Fruit fly (Drosophila melanogaster): Measurements from ENCODE around the gene Acp32CD.

Acp32CD gene

dm6 chr2L:10972224-10972623 is 43.2 kb upstream of the Acp32CD start, which contains the start of gene CG16743:
TSS of gene CG16743 (plus strand) at chr2L:10972280.
- TF ChIP-seq tj (GFP tag; optimal IDR thresholded peaks at IDR 0.05), result peak; percentile 40
- TF ChIP-seq CG33017 (tag; optimal IDR thresholded peaks at IDR 0.05), result peak; percentile 63
- TF ChIP-seq CG7101 (tag; optimal IDR thresholded peaks at IDR 0.05), result peak; percentile 31
- peak; percentile 31 for TF ChIP-seq Mnt (GFP tag; optimal IDR thresholded peaks at IDR 0.05)
- no peak for TF ChIP-seq kay (GFP tag; ENCODE audit: borderline replicate concordance)
- no peak for TF ChIP-seq cic (GFP tag; optimal IDR thresholded peaks at IDR 0.05)
- TF ChIP-seq ovo (GFP tag; optimal IDR thresholded peaks at IDR 0.05), result no peak
- peak; percentile 54 for TF ChIP-seq CG14711 (tag; optimal IDR thresholded peaks at IDR 0.05)

- TF ChIP-seq CG12768 (GFP tag; optimal IDR thresholded peaks at IDR 0.05) (no peak), CG7045 (GFP tag; optimal IDR thresholded peaks at IDR 0.05) (no peak), pad (GFP tag; optimal IDR thresholded peaks at IDR 0.05) (no peak), ovo (GFP tag; optimal IDR thresholded peaks at IDR 0.05) (no peak), Crg-1 (GFP tag; optimal IDR thresholded peaks at IDR 0.05) (no peak)
Measured at dm6 chr2L:10974638-10975037, 40.8 kb upstream of the Acp32CD start.

- TF ChIP-seq CG11617 (GFP tag; optimal IDR thresholded peaks at IDR 0.05) (no peak), cnc (optimal IDR thresholded peaks at IDR 0.05) (no peak), bab1 (GFP tag; optimal IDR thresholded peaks at IDR 0.05) (no peak), CG7045 (GFP tag; optimal IDR thresholded peaks at IDR 0.05) (no peak), Crg-1 (GFP tag; optimal IDR thresholded peaks at IDR 0.05) (no peak), Hr96 (GFP tag; optimal IDR thresholded peaks at IDR 0.05) (no peak), pad (GFP tag; optimal IDR thresholded peaks at IDR 0.05) (no peak), kay (GFP tag; ENCODE audit: borderline replicate concordance) (no peak)
Measured at dm6 chr2L:10975193-10975592, 40.2 kb upstream of the Acp32CD start, which contains the start of gene abo. TSS of gene abo (minus strand) at chr2L:10975293.

- TF ChIP-seq ovo (GFP tag; optimal IDR thresholded peaks at IDR 0.05), result no peak
- no peak for TF ChIP-seq CG5204 (GFP tag; optimal IDR thresholded peaks at IDR 0.05)
- no peak for TF ChIP-seq tj (GFP tag; optimal IDR thresholded peaks at IDR 0.05)
- TF ChIP-seq CG11617 (GFP tag; optimal IDR thresholded peaks at IDR 0.05), result no peak
- TF ChIP-seq CG1620 (GFP tag; optimal IDR thresholded peaks at IDR 0.05), result no peak
Measured at dm6 chr2L:10976046-10976863, 39.2 kb upstream of the Acp32CD start, which contains the start of the genes ATPsynG and SCAR. TSS of gene ATPsynG (minus strand) at chr2L:10976399. TSS of gene SCAR (plus strand) at chr2L:10976772.

dm6 chr2L:10976864-10977586 is 38.4 kb upstream of the Acp32CD start:
- TF ChIP-seq tj (GFP tag; optimal IDR thresholded peaks at IDR 0.05) (peak; percentile 33), Clk (GFP tag; optimal IDR thresholded peaks at IDR 0.05) (no peak), CG33017 (tag; optimal IDR thresholded peaks at IDR 0.05) (no peak), kay (GFP tag; ENCODE audit: borderline replicate concordance) (no peak), CG11617 (GFP tag; optimal IDR thresholded peaks at IDR 0.05) (no peak), CG7101 (tag; optimal IDR thresholded peaks at IDR 0.05) (no peak), cic (GFP tag; optimal IDR thresholded peaks at IDR 0.05) (peak; percentile 21), bab1 (GFP tag; optimal IDR thresholded peaks at IDR 0.05) (peak; percentile 36), pad (GFP tag; optimal IDR thresholded peaks at IDR 0.05) (no peak), CG1620 (GFP tag; optimal IDR thresholded peaks at IDR 0.05) (no peak)

- TF ChIP-seq CG7045 (GFP tag; optimal IDR thresholded peaks at IDR 0.05) (no peak), bab1 (GFP tag; optimal IDR thresholded peaks at IDR 0.05) (peak; percentile 35)
Measured at dm6 chr2L:10986138-10986537, 29.3 kb upstream of the Acp32CD start.

- no peak for TF ChIP-seq CG5204 (GFP tag; optimal IDR thresholded peaks at IDR 0.05)
- TF ChIP-seq CG12768 (GFP tag; optimal IDR thresholded peaks at IDR 0.05), result no peak
- TF ChIP-seq Mnt (GFP tag; optimal IDR thresholded peaks at IDR 0.05), result no peak
- peak; percentile 50 for TF ChIP-seq CG11617 (GFP tag; optimal IDR thresholded peaks at IDR 0.05)
- peak; percentile 39 for TF ChIP-seq CG14711 (tag; optimal IDR thresholded peaks at IDR 0.05)
- TF ChIP-seq ovo (GFP tag; optimal IDR thresholded peaks at IDR 0.05), result no peak
- TF ChIP-seq kay (GFP tag; ENCODE audit: borderline replicate concordance), result no peak
- peak; percentile 17 for TF ChIP-seq CG1620 (GFP tag; optimal IDR thresholded peaks at IDR 0.05)
- TF ChIP-seq cic (GFP tag; optimal IDR thresholded peaks at IDR 0.05), result no peak
- no peak for TF ChIP-seq Crg-1 (GFP tag; optimal IDR thresholded peaks at IDR 0.05)
- TF ChIP-seq bab1 (GFP tag; optimal IDR thresholded peaks at IDR 0.05), result peak; percentile 71
- TF ChIP-seq pad (GFP tag; optimal IDR thresholded peaks at IDR 0.05), result no peak
- TF ChIP-seq cnc (optimal IDR thresholded peaks at IDR 0.05), result no peak
- peak; percentile 74 for TF ChIP-seq CG33017 (tag; optimal IDR thresholded peaks at IDR 0.05)
- TF ChIP-seq Hr96 (GFP tag; optimal IDR thresholded peaks at IDR 0.05), result no peak
- TF ChIP-seq toe (GFP tag; optimal IDR thresholded peaks at IDR 0.05), result peak; percentile 1
- TF ChIP-seq Clk (GFP tag; optimal IDR thresholded peaks at IDR 0.05), result no peak
- TF ChIP-seq tj (GFP tag; optimal IDR thresholded peaks at IDR 0.05), result no peak
- no peak for TF ChIP-seq CG7045 (GFP tag; optimal IDR thresholded peaks at IDR 0.05)
- peak; percentile 79 for TF ChIP-seq CG7101 (tag; optimal IDR thresholded peaks at IDR 0.05)
Measured at dm6 chr2L:10987370-10987853, 28.0 kb upstream of the Acp32CD start, which contains the start of the genes piwi and CG12253. TSS of gene piwi (minus strand) at chr2L:10987420. TSS of gene CG12253 (plus strand) at chr2L:10987806.

Measured in whole organism, adult.